Worm (Caenorhabditis elegans) whole organism, L4 larva: ENCODE results near the gene F42G10.1.

Experiments
- D1046.2 ChIP-seq: fragments of 200-800 bp; sonication (Bioruptor generic); IDR thresholded peaks from 2 replicates; pipeline ENCODE4 v1.3.6; 2022; ENCODE audit warnings: missing genetic modification characterization, missing compliant biosample characterization
- F37D6.2 ChIP-seq: sonication (generic microtip); optimal IDR thresholded peaks from 2 replicates; lab custom pipeline; 2016; ENCODE audit warnings: mild to moderate bottlenecking, missing genetic modification characterization, missing compliant biosample characterization
- F44E2.7 ChIP-seq: fragments of 200-800 bp; sonication (Bioruptor generic); IDR thresholded peaks from 2 replicates; pipeline ENCODE4 v2.1.2; 2022; ENCODE audit warnings: missing genetic modification characterization, missing compliant biosample characterization
- F49E8.2 ChIP-seq: sonication (generic microtip); optimal IDR thresholded peaks from 2 replicates; lab custom pipeline; 2016; ENCODE audit warnings: missing compliant biosample characterization, mild to moderate bottlenecking, missing genetic modification characterization, borderline replicate concordance
- Y105C5A.15 ChIP-seq: fragments of 200-800 bp; sonication (Bioruptor generic); IDR thresholded peaks from 2 replicates; pipeline ENCODE4 v1.3.6; 2022; ENCODE audit warnings: missing genetic modification characterization, missing compliant biosample characterization
- Y75B8A.6 ChIP-seq: fragments of 200-800 bp; sonication (Bioruptor generic); IDR thresholded peaks from 2 replicates; pipeline ENCODE4 v1.3.6; 2022; ENCODE audit warnings: missing genetic modification reagents, missing genetic modification characterization, missing compliant biosample characterization
- ZK546.5 ChIP-seq, 2 experiments: sonication (generic microtip); optimal IDR thresholded peaks; 2 replicates each; lab custom pipeline; 2017; ENCODE audit warnings: missing biosample characterization in 2 of 2, missing genetic modification characterization in 2 of 2
- ceh-20 ChIP-seq: fragments of 200-800 bp; sonication (Bioruptor generic); IDR thresholded peaks from 2 replicates; pipeline ENCODE4 v1.3.6; 2022; ENCODE audit warnings: missing genetic modification reagents, missing genetic modification characterization, missing compliant biosample characterization
- ceh-28 ChIP-seq: fragments of 150-350 bp; optimal IDR thresholded peaks from 2 replicates; lab custom pipeline; 2014; ENCODE audit warnings: missing biosample characterization, missing genetic modification reagents, missing genetic modification characterization
- ceh-44 ChIP-seq: fragments of 200-800 bp; sonication (Bioruptor generic); IDR thresholded peaks from 2 replicates; pipeline ENCODE4 v1.3.6; 2022; ENCODE audit warnings: missing genetic modification reagents, missing genetic modification characterization, missing compliant biosample characterization
- ceh-82 ChIP-seq: sonication (generic microtip); optimal IDR thresholded peaks from 2 replicates; lab custom pipeline; 2017; ENCODE audit warnings: missing biosample characterization, missing genetic modification characterization
- cey-2 ChIP-seq: sonication (generic microtip); optimal IDR thresholded peaks from 3 replicates; lab custom pipeline; 2017; ENCODE audit warnings: missing genetic modification characterization, mild to moderate bottlenecking, missing compliant biosample characterization, antibody characterized with exemption, borderline replicate concordance; ENCODE audit not compliant: insufficient read depth
- daf-16 ChIP-seq, 3 experiments: sonication (generic microtip); optimal IDR thresholded peaks; 2 replicates each; lab custom pipeline; 2016 to 2017; ENCODE audit warnings: missing genetic modification characterization in 3 of 3, missing genetic modification reagents in 3 of 3, mild to moderate bottlenecking in 2 of 3, missing compliant biosample characterization in 2 of 3, missing biosample characterization in 1 of 3, moderate library complexity in 1 of 3
- daf-8 ChIP-seq: fragments of 200-800 bp; sonication (Bioruptor generic); IDR thresholded peaks from 2 replicates; pipeline ENCODE4 v1.3.6; 2022; ENCODE audit warnings: missing genetic modification characterization, missing compliant biosample characterization
- dmd-6 ChIP-seq: fragments of 200-800 bp; sonication (Bioruptor generic); IDR thresholded peaks from 2 replicates; pipeline ENCODE4 v1.3.6; 2022; ENCODE audit warnings: missing genetic modification reagents, missing genetic modification characterization, missing compliant biosample characterization
- dpl-1 ChIP-seq: fragments of 150-350 bp; optimal IDR thresholded peaks from 2 replicates; lab custom pipeline; 2014; ENCODE audit warnings: missing biosample characterization, missing genetic modification reagents, missing genetic modification characterization
- duxl-1 ChIP-seq: sonication (generic microtip); optimal IDR thresholded peaks from 2 replicates; lab custom pipeline; 2016; ENCODE audit warnings: mild to moderate bottlenecking, missing genetic modification characterization, moderate library complexity, missing compliant biosample characterization; ENCODE audit not compliant: poor library complexity
- dve-1 ChIP-seq: sonication (generic microtip); optimal IDR thresholded peaks from 2 replicates; lab custom pipeline; 2017; ENCODE audit warnings: antibody characterized with exemption, mild to moderate bottlenecking, missing genetic modification characterization, missing compliant biosample characterization; ENCODE audit not compliant: insufficient read depth
- egl-43 ChIP-seq: fragments of 200-800 bp; sonication (Bioruptor generic); IDR thresholded peaks from 2 replicates; pipeline ENCODE4 v1.3.6; 2022; ENCODE audit warnings: missing genetic modification reagents, missing genetic modification characterization, missing compliant biosample characterization
- fos-1 ChIP-seq: fragments of 150-350 bp; optimal IDR thresholded peaks from 2 replicates; lab custom pipeline; 2014; ENCODE audit warnings: missing biosample characterization, missing genetic modification characterization
- hif-1 ChIP-seq, 2 experiments: sonication (generic microtip); optimal IDR thresholded peaks; 2 replicates each; lab custom pipeline; 2016 to 2017; ENCODE audit warnings: missing compliant biosample characterization in 2 of 2, missing genetic modification characterization in 2 of 2, missing genetic modification reagents in 2 of 2, missing genotype in 2 of 2, mild to moderate bottlenecking in 1 of 2
- hlh-11 ChIP-seq: fragments of 200-800 bp; sonication (Bioruptor generic); optimal IDR thresholded peaks from 2 replicates; lab custom pipeline; 2018; ENCODE audit warnings: mild to moderate bottlenecking, missing genetic modification characterization, missing compliant biosample characterization
- hlh-30 ChIP-seq: sonication (generic microtip); optimal IDR thresholded peaks from 2 replicates; lab custom pipeline; 2017; ENCODE audit warnings: antibody characterized with exemption, mild to moderate bottlenecking, missing genetic modification characterization, missing compliant biosample characterization; ENCODE audit not compliant: insufficient read depth
- jun-1 ChIP-seq: fragments of 150-350 bp; optimal IDR thresholded peaks from 2 replicates; lab custom pipeline; 2014; ENCODE audit warnings: missing biosample characterization, missing genetic modification reagents, missing genetic modification characterization
- lim-7 ChIP-seq: fragments of 200-800 bp; sonication (Bioruptor generic); IDR thresholded peaks from 2 replicates; pipeline ENCODE4 v1.3.6; 2022; ENCODE audit warnings: missing genetic modification characterization, missing compliant biosample characterization
- lin-1 ChIP-seq: fragments of 200-800 bp; sonication (Bioruptor generic); IDR thresholded peaks from 2 replicates; pipeline ENCODE4 v1.3.6; 2022; ENCODE audit warnings: missing genetic modification reagents, missing genetic modification characterization, missing compliant biosample characterization
- lin-29 ChIP-seq: fragments of 200-800 bp; sonication (Bioruptor generic); IDR thresholded peaks from 2 replicates; pipeline ENCODE4 v1.3.6; 2022; ENCODE audit warnings: missing genetic modification reagents, missing genetic modification characterization, missing compliant biosample characterization
- lin-38 ChIP-seq: fragments of 200-800 bp; sonication (Bioruptor generic); IDR thresholded peaks from 2 replicates; pipeline ENCODE4 v1.3.6; 2022; ENCODE audit warnings: missing genetic modification reagents, missing genetic modification characterization, missing compliant biosample characterization
- lsy-2 ChIP-seq, 2 experiments: fragments of 150-350 bp in 1 of 2; sonication (generic microtip) in 1 of 2; optimal IDR thresholded peaks; 2 replicates each; lab custom pipeline; 2014 to 2017; ENCODE audit warnings: missing biosample characterization in 2 of 2, missing genetic modification characterization in 2 of 2
- mdl-1 ChIP-seq, 2 experiments: fragments of 150-350 bp in 1 of 2; sonication (generic microtip) in 1 of 2; optimal IDR thresholded peaks; 2 replicates each; lab custom pipeline; 2014 to 2017; ENCODE audit warnings: missing biosample characterization in 2 of 2, missing genetic modification characterization in 2 of 2
- mdt-29 ChIP-seq: fragments of 200-800 bp; sonication (Bioruptor generic); IDR thresholded peaks from 2 replicates; pipeline ENCODE4 v1.3.6; 2022; ENCODE audit warnings: missing genetic modification reagents, missing genetic modification characterization, missing compliant biosample characterization
- mxl-2 ChIP-seq: fragments of 200-800 bp; sonication (Bioruptor generic); conservative IDR thresholded peaks from 2 replicates; pipeline ENCODE4 v1.3.6; 2022; ENCODE audit warnings: missing genetic modification reagents, missing genetic modification characterization, missing compliant biosample characterization
- nhr-10 ChIP-seq: fragments of 150-350 bp; optimal IDR thresholded peaks from 2 replicates; lab custom pipeline; 2014; ENCODE audit warnings: missing biosample characterization, missing genetic modification characterization
- nhr-111 ChIP-seq: fragments of 200-800 bp; sonication (Bioruptor generic); optimal IDR thresholded peaks from 2 replicates; lab custom pipeline; 2018; ENCODE audit warnings: mild to moderate bottlenecking, missing genetic modification characterization, missing compliant biosample characterization
- nhr-237 ChIP-seq: sonication (generic microtip); optimal IDR thresholded peaks from 2 replicates; lab custom pipeline; 2017; ENCODE audit warnings: missing biosample characterization, missing genetic modification characterization
- nhr-28 ChIP-seq: fragments of 150-350 bp; optimal IDR thresholded peaks from 2 replicates; lab custom pipeline; 2014; ENCODE audit warnings: missing biosample characterization, missing genetic modification characterization
- nhr-48 ChIP-seq: sonication (generic microtip); optimal IDR thresholded peaks from 2 replicates; lab custom pipeline; 2016; ENCODE audit warnings: mild to moderate bottlenecking, missing genetic modification characterization, missing compliant biosample characterization
- pha-4 ChIP-seq, 2 experiments: fragments of 150-350 bp in 1 of 2; fragments of 200-800 bp in 1 of 2; sonication (Bioruptor generic) in 1 of 2; IDR thresholded peaks in 1 of 2; optimal IDR thresholded peaks in 1 of 2; 2 replicates each; pipeline versions ENCODE4 v1.3.6 to Lab custom; 2014 to 2022; ENCODE audit warnings: missing genetic modification characterization in 2 of 2, missing genetic modification reagents in 2 of 2, missing biosample characterization in 1 of 2, missing compliant biosample characterization in 1 of 2
- php-3 ChIP-seq: fragments of 200-800 bp; sonication (Bioruptor generic); IDR thresholded peaks from 2 replicates; pipeline ENCODE4 v1.3.6; 2022; ENCODE audit warnings: missing genetic modification reagents, missing genetic modification characterization, missing compliant biosample characterization
- pqm-1 ChIP-seq: sonication (generic microtip); optimal IDR thresholded peaks from 2 replicates; lab custom pipeline; 2017; ENCODE audit warnings: missing biosample characterization, missing genetic modification characterization
- skn-1 ChIP-seq: fragments of 150-350 bp; optimal IDR thresholded peaks from 2 replicates; lab custom pipeline; 2014; ENCODE audit warnings: missing biosample characterization, missing genetic modification characterization
- unc-130 ChIP-seq: sonication (generic microtip); optimal IDR thresholded peaks from 2 replicates; lab custom pipeline; 2016; ENCODE audit warnings: missing genetic modification reagents, missing genetic modification characterization, missing compliant biosample characterization
- unc-62 ChIP-seq, 3 experiments: fragments of 150-350 bp in 1 of 3; sonication (generic microtip); optimal IDR thresholded peaks in 2 of 3; peaks in 1 of 3; 1 replicate in 1 of 3; 2 replicates in 2 of 3; lab custom pipeline; 2014 to 2017; ENCODE audit warnings: missing biosample characterization in 3 of 3, missing genetic modification characterization in 3 of 3, missing genetic modification reagents in 3 of 3, missing genotype in 1 of 3
- zag-1 ChIP-seq: fragments of 150-350 bp; optimal IDR thresholded peaks from 2 replicates; lab custom pipeline; 2014; ENCODE audit warnings: missing biosample characterization, missing genetic modification characterization
- zip-2 ChIP-seq: fragments of 150-350 bp; optimal IDR thresholded peaks from 2 replicates; lab custom pipeline; 2014; ENCODE audit warnings: missing biosample characterization, missing genetic modification characterization

The F42G10.1 gene

ce11 chrX:10053742-10054409 is 31.9 kb upstream of the F42G10.1 start, which contains the start of gene cbs-1:
Gene cbs-1 (plus strand): TSS chrX:10054275.
- peak; percentile 76 for TF ChIP-seq dve-1 (tag; lab: Kevin White, UChicago)
- TF ChIP-seq nhr-28: peak; percentile 5
- no peak for TF ChIP-seq ceh-20 (GFP tag; lab: Robert Waterston, UW)
- no peak for TF ChIP-seq lin-1 (GFP tag; lab: Robert Waterston, UW)
- TF ChIP-seq mdl-1 (tag; optimal IDR thresholded peaks at IDR 0.05; lab: Kevin White, UChicago): no peak
- no peak for TF ChIP-seq daf-16 (GFP tag; optimal IDR thresholded peaks at IDR 0.05; lab: Kevin White, UChicago)
- peak; percentile 82 for TF ChIP-seq daf-16 (tag; optimal IDR thresholded peaks at IDR 0.05; lab: Kevin White, UChicago)
- no peak for TF ChIP-seq cey-2
- peak; percentile 0 for TF ChIP-seq hlh-30 (tag; lab: Kevin White, UChicago)
- peak; percentile 29 for TF ChIP-seq hlh-11 (tag; lab: Kevin White, UChicago)
- TF ChIP-seq dmd-6 (GFP tag; lab: Robert Waterston, UW): peak; percentile 15; the same call in 1 of the 2 replicates
- TF ChIP-seq duxl-1: no peak
- TF ChIP-seq ceh-82 (tag; lab: Kevin White, UChicago): no peak
- peak; percentile 89 for TF ChIP-seq php-3
- TF ChIP-seq nhr-48 (tag; lab: Kevin White, UChicago): peak; percentile 12
- TF ChIP-seq unc-62 (GFP tag; optimal IDR thresholded peaks at IDR 0.05 in 1 of 2; lab: Kevin White, UChicago): peak in 1 of 2 experiments; percentile 86
- TF ChIP-seq unc-62 (tag; optimal IDR thresholded peaks at IDR 0.05; lab: Kevin White, UChicago): no peak

- TF ChIP-seq dpl-1 (GFP tag; lab: Kevin White, UChicago): no peak
- peak; percentile 82 for TF ChIP-seq nhr-28
- 0 out of 2 replicates have a peak, but pooled peaks have one; percentile 53 for TF ChIP-seq mdt-29 (GFP tag; lab: Robert Waterston, UW)
- TF ChIP-seq unc-62 (GFP tag; optimal IDR thresholded peaks at IDR 0.05 in 1 of 2; lab: Kevin White, UChicago): peak in 1 of 2 experiments; percentile 88
- no peak for TF ChIP-seq unc-62 (tag; optimal IDR thresholded peaks at IDR 0.05; lab: Kevin White, UChicago)
- no peak for TF ChIP-seq jun-1 (tag; lab: Kevin White, UChicago)
- TF ChIP-seq lsy-2 (tag; optimal IDR thresholded peaks at IDR 0.05; lab: Kevin White, UChicago): no peak
- TF ChIP-seq F37D6.2 (tag; lab: Kevin White, UChicago): no peak
- TF ChIP-seq F44E2.7 (GFP tag; lab: Robert Waterston, UW): no peak
- TF ChIP-seq pqm-1: peak; percentile 28
- no peak for TF ChIP-seq ceh-28
- TF ChIP-seq fos-1 (tag; lab: Kevin White, UChicago): no peak
- TF ChIP-seq pha-4 (GFP tag; IDR thresholded peaks at IDR 0.05; lab: Robert Waterston, UW): no peak
- TF ChIP-seq pha-4 (tag; optimal IDR thresholded peaks at IDR 0.05; lab: Kevin White, UChicago): no peak
- no peak for TF ChIP-seq zag-1
- no peak for TF ChIP-seq Y75B8A.6 (GFP tag; lab: Robert Waterston, UW)
- TF ChIP-seq skn-1 (tag; lab: Kevin White, UChicago): no peak
- peak; percentile 43 for TF ChIP-seq zip-2
- TF ChIP-seq ceh-82 (tag; lab: Kevin White, UChicago): no peak
- no peak for TF ChIP-seq F49E8.2 (tag; lab: Kevin White, UChicago)
- TF ChIP-seq hif-1 (tag; optimal IDR thresholded peaks at IDR 0.05; lab: Kevin White, UChicago): peak; percentile 94 to 98
- TF ChIP-seq Y105C5A.15: no peak
- 0 out of 2 replicates have a peak, but pooled peaks have one; percentile 51 for TF ChIP-seq mxl-2 (GFP tag; lab: Robert Waterston, UW)
- TF ChIP-seq ZK546.5 (tag; optimal IDR thresholded peaks at IDR 0.05; lab: Kevin White, UChicago): no peak
- no peak for TF ChIP-seq nhr-237 (tag; lab: Kevin White, UChicago)
- TF ChIP-seq nhr-10 (tag; lab: Kevin White, UChicago): peak; percentile 47
- TF ChIP-seq lim-7 (GFP tag; lab: Robert Waterston, UW): no peak
- no peak for TF ChIP-seq D1046.2
- TF ChIP-seq daf-8 (GFP tag; lab: Robert Waterston, UW): no peak
- TF ChIP-seq ceh-44 (GFP tag; lab: Robert Waterston, UW): no peak
- no peak for TF ChIP-seq lin-38 (GFP tag; lab: Robert Waterston, UW)
- peak; percentile 86 for TF ChIP-seq hlh-30 (tag; lab: Kevin White, UChicago)
- TF ChIP-seq lin-29: no peak
- TF ChIP-seq dve-1 (tag; lab: Kevin White, UChicago): peak; percentile 91
- TF ChIP-seq nhr-111: no peak
- TF ChIP-seq unc-130 (GFP tag; lab: Kevin White, UChicago): no peak
- TF ChIP-seq egl-43 (GFP tag; lab: Robert Waterston, UW): no peak
Measured at ce11 chrX:10051625-10052024, 29.7 kb upstream of the F42G10.1 start.
